Fruit fly (Drosophila melanogaster): Measurements from ENCODE around the gene CG15747.
A peak's percentile ranks its signal among the peaks of the same experiment; 100 is the strongest.

The CG15747 gene

DNA sequence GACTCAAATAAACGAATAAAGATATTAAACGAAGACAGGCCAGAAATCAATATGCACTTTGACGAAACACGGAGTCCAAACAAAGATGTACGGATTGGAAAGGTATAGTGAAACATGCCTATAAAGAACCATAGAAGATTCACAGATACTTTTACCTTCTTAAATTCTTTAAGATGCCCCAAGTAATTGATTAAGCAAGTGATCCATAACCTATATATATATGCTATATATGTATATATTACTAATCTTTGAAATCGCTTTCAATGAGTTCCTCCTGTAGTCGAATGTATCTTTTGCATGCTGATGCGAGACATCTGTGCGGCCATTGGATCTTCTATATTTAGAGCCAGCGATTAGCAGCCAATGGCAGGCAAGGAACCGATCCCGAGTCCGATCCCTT is 30.0 kb downstream of the CG15747 start, which contains the start of gene dmrt11E (continued):
- TF ChIP-seq Tbp (GFP tag; optimal IDR thresholded peaks at IDR 0.05) (no peak), Elba2 (GFP tag; optimal IDR thresholded peaks at IDR 0.05) (peak; percentile 3), chn (GFP tag; optimal IDR thresholded peaks at IDR 0.05) (no peak), Six4 (GFP tag; optimal IDR thresholded peaks at IDR 0.05) (peak; percentile 38), Bteb2 (GFP tag; optimal IDR thresholded peaks at IDR 0.05) (no peak), Ets97D (GFP tag; optimal IDR thresholded peaks at IDR 0.05) (no peak), CG12744 (GFP tag; optimal IDR thresholded peaks at IDR 0.05) (no peak), sob (GFP tag; IDR thresholded peaks at IDR 0.05) (peak; percentile 45; the same call in 1 of the 2 replicates), CG14965 (GFP tag; optimal IDR thresholded peaks at IDR 0.05; ENCODE audit: borderline replicate concordance) (no peak), CG13624 (GFP tag; optimal IDR thresholded peaks at IDR 0.05) (no peak), CG11093 (GFP tag; IDR thresholded peaks at IDR 0.05) (peak; percentile 46; the same call in 1 of the 3 replicates), CG14050 (GFP tag; IDR thresholded peaks at IDR 0.05) (peak; percentile 48; the same call in 1 of the 3 replicates), slou (GFP tag; optimal IDR thresholded peaks at IDR 0.05) (no peak), gsb (GFP tag; IDR thresholded peaks at IDR 0.05) (no peak), gcm2 (GFP tag; optimal IDR thresholded peaks at IDR 0.05) (no peak), CG15696 (tag; optimal IDR thresholded peaks at IDR 0.05) (peak; percentile 89), Eip74EF (GFP tag; optimal IDR thresholded peaks at IDR 0.05) (peak in 1 of 2 experiments; percentile 41), CG12155 (GFP tag; optimal IDR thresholded peaks at IDR 0.05) (peak; percentile 9), klu (GFP tag; IDR thresholded peaks at IDR 0.05) (no peak), Ada2b (GFP tag; IDR thresholded peaks at IDR 0.05) (peak; percentile 58), schlank (tag; optimal IDR thresholded peaks at IDR 0.05) (no peak), CG10959 (GFP tag; IDR thresholded peaks at IDR 0.05) (peak; percentile 72), wek (GFP tag; optimal IDR thresholded peaks at IDR 0.05) (peak; percentile 27), Dref (GFP tag; IDR thresholded peaks at IDR 0.05) (no peak), CG1647 (GFP tag; optimal IDR thresholded peaks at IDR 0.05) (no peak), CG7839 (tag; optimal IDR thresholded peaks at IDR 0.05) (peak; percentile 73), MBD-R2 (GFP tag; IDR thresholded peaks at IDR 0.05) (peak; percentile 18; the same call in 1 of the 2 replicates), br (optimal IDR thresholded peaks at IDR 0.05) (no peak), Usf (GFP tag; optimal IDR thresholded peaks at IDR 0.05) (peak; percentile 22), dan (GFP tag; IDR thresholded peaks at IDR 0.05) (no peak), CG6689 (GFP tag; IDR thresholded peaks at IDR 0.05) (peak; percentile 64), Dip2 (GFP tag; IDR thresholded peaks at IDR 0.05) (no peak), vnd (GFP tag; IDR thresholded peaks at IDR 0.05; ENCODE audit: partially characterized antibody) (no peak), Hey (tag; optimal IDR thresholded peaks at IDR 0.05) (no peak), pho (GFP tag; optimal IDR thresholded peaks at IDR 0.05) (no peak), lola (GFP tag; optimal IDR thresholded peaks at IDR 0.05) (peak in 1 of 3 experiments; percentile 75), CG6854 (GFP tag; optimal IDR thresholded peaks at IDR 0.05) (no peak), knrl (GFP tag; IDR thresholded peaks at IDR 0.05; ENCODE audit: partially characterized antibody) (no peak), CG31441 (GFP tag; IDR thresholded peaks at IDR 0.05) (peak; percentile 77), Fer3 (tag; optimal IDR thresholded peaks at IDR 0.05) (peak; percentile 36), YL-1 (GFP tag; optimal IDR thresholded peaks at IDR 0.05) (no peak), CG17568 (GFP tag; optimal IDR thresholded peaks at IDR 0.05) (peak; percentile 3), mam (GFP tag; optimal IDR thresholded peaks at IDR 0.05) (no peak), Optix (GFP tag; IDR thresholded peaks at IDR 0.05) (no peak), Mad (GFP tag; optimal IDR thresholded peaks at IDR 0.05) (no peak), CG3065 (GFP tag; optimal IDR thresholded peaks at IDR 0.05) (no peak), CG10654 (GFP tag; optimal IDR thresholded peaks at IDR 0.05) (peak; percentile 45), bowl (GFP tag; IDR thresholded peaks at IDR 0.05) (no peak), trh (GFP tag; optimal IDR thresholded peaks at IDR 0.05) (no peak), CG4730 (GFP tag; IDR thresholded peaks at IDR 0.05) (no peak), CG6791 (GFP tag; IDR thresholded peaks at IDR 0.05; ENCODE audit: partially characterized antibody) (no peak), CG17359 (tag; optimal IDR thresholded peaks at IDR 0.05) (peak; percentile 71)
